Fruit fly (Drosophila melanogaster) whole organism, prepupa: Measurements from ENCODE around the gene CG3982.

ENCODE experiments used
- CG16779 ChIP-seq: fragments of 200-800 bp; sonication (Bioruptor generic); optimal IDR thresholded peaks from 3 replicates; lab custom pipeline; 2017; ENCODE audit warnings: missing biosample characterization, mild to moderate bottlenecking, missing genetic modification characterization
- CG34406 ChIP-seq: fragments of 200-800 bp; sonication (Bioruptor generic); optimal IDR thresholded peaks from 3 replicates; lab custom pipeline; 2016; ENCODE audit warnings: missing biosample characterization, missing genetic modification characterization
- CG6854 ChIP-seq: fragments of 200-800 bp; sonication (Bioruptor generic); optimal IDR thresholded peaks from 2 replicates; lab custom pipeline; 2017; ENCODE audit warnings: missing biosample characterization, mild to moderate bottlenecking, missing genetic modification characterization
- CG8632 ChIP-seq: fragments of 200-800 bp; sonication (Bioruptor generic); optimal IDR thresholded peaks from 3 replicates; lab custom pipeline; 2016; ENCODE audit warnings: missing biosample characterization, missing genetic modification characterization
- Sox15 ChIP-seq: fragments of 200-800 bp; sonication (Bioruptor generic); optimal IDR thresholded peaks from 3 replicates; lab custom pipeline; 2016; ENCODE audit warnings: missing biosample characterization, missing genetic modification characterization
- topi ChIP-seq: fragments of 200-800 bp; sonication (Bioruptor generic); optimal IDR thresholded peaks from 3 replicates; lab custom pipeline; 2016; ENCODE audit warnings: missing biosample characterization, missing genetic modification characterization

dm6 chr3L:9461670-9462246 is 44.6 kb upstream of the CG3982 start:
- no peak for TF ChIP-seq CG34406 (GFP tag; lab: Kevin White, UChicago)
- no peak for TF ChIP-seq CG16779
- TF ChIP-seq CG8632 (GFP tag; lab: Kevin White, UChicago), result no peak
- no peak for TF ChIP-seq topi (GFP tag; lab: Kevin White, UChicago)
- no peak for TF ChIP-seq Sox15 (GFP tag; lab: Kevin White, UChicago)
- TF ChIP-seq CG6854 (GFP tag; lab: Kevin White, UChicago), result no peak
